Worm (Caenorhabditis elegans) whole organism, L4 larva: Measurements from ENCODE around the gene F19C7.4.
A peak's percentile ranks its signal among the peaks of the same experiment; 100 is the strongest.

Experiments used
- F10B5.3 ChIP-seq: sonication (generic microtip); optimal IDR thresholded peaks from 2 replicates; lab custom pipeline; 2016; ENCODE audit warnings: mild to moderate bottlenecking, missing genetic modification characterization, missing compliant biosample characterization
- ZK546.5 ChIP-seq, 2 experiments: sonication (generic microtip); optimal IDR thresholded peaks; 2 replicates each; lab custom pipeline; 2017; ENCODE audit warnings: missing biosample characterization in 2 of 2, missing genetic modification characterization in 2 of 2
- aha-1 ChIP-seq: fragments of 150-350 bp; peaks from one replicate; lab custom pipeline; 2014; ENCODE audit warnings: missing biosample characterization, missing genetic modification characterization
- ama-1 ChIP-seq: fragments of 150-350 bp; optimal IDR thresholded peaks from 2 replicates; lab custom pipeline; 2014; ENCODE audit warnings: inconsistent platforms, mixed read lengths
- arid-1 ChIP-seq: fragments of 200-800 bp; sonication (Bioruptor generic); conservative IDR thresholded peaks from 2 replicates; pipeline ENCODE4 v1.3.6; 2022; ENCODE audit warnings: missing genetic modification reagents, missing genetic modification characterization, missing compliant biosample characterization
- ceh-28 ChIP-seq: fragments of 150-350 bp; optimal IDR thresholded peaks from 2 replicates; lab custom pipeline; 2014; ENCODE audit warnings: missing biosample characterization, missing genetic modification reagents, missing genetic modification characterization
- ceh-82 ChIP-seq: sonication (generic microtip); optimal IDR thresholded peaks from 2 replicates; lab custom pipeline; 2017; ENCODE audit warnings: missing biosample characterization, missing genetic modification characterization
- ces-1 ChIP-seq: fragments of 150-350 bp; sonication (generic microtip); optimal IDR thresholded peaks from 4 replicates; lab custom pipeline; 2014; ENCODE audit warnings: missing biosample characterization, missing genetic modification reagents, missing genetic modification characterization
- ctbp-1 ChIP-seq: fragments of 200-800 bp; sonication (Bioruptor generic); IDR thresholded peaks from 2 replicates; pipeline ENCODE4 v1.3.6; 2022; ENCODE audit warnings: missing genetic modification reagents, missing genetic modification characterization, missing compliant biosample characterization
- daf-12 ChIP-seq: fragments of 150-350 bp; optimal IDR thresholded peaks from 2 replicates; lab custom pipeline; 2014; ENCODE audit warnings: missing biosample characterization, missing genetic modification reagents, missing genetic modification characterization
- dmd-6 ChIP-seq: fragments of 200-800 bp; sonication (Bioruptor generic); IDR thresholded peaks from 2 replicates; pipeline ENCODE4 v1.3.6; 2022; ENCODE audit warnings: missing genetic modification reagents, missing genetic modification characterization, missing compliant biosample characterization
- dmd-9 ChIP-seq: fragments of 200-800 bp; sonication (Bioruptor generic); IDR thresholded peaks from 2 replicates; pipeline ENCODE4 v1.3.6; 2022; ENCODE audit warnings: missing genetic modification reagents, missing genetic modification characterization, missing compliant biosample characterization
- dve-1 ChIP-seq: sonication (generic microtip); optimal IDR thresholded peaks from 2 replicates; lab custom pipeline; 2017; ENCODE audit warnings: antibody characterized with exemption, mild to moderate bottlenecking, missing genetic modification characterization, missing compliant biosample characterization; ENCODE audit not compliant: insufficient read depth
- egl-27 ChIP-seq: sonication (generic microtip); optimal IDR thresholded peaks from 3 replicates; lab custom pipeline; 2017; ENCODE audit warnings: missing biosample characterization, missing genetic modification reagents, missing genetic modification characterization
- fkh-10 ChIP-seq: fragments of 150-350 bp; optimal IDR thresholded peaks from 2 replicates; lab custom pipeline; 2014; ENCODE audit warnings: missing biosample characterization, missing genetic modification reagents, missing genetic modification characterization
- hlh-11 ChIP-seq: fragments of 200-800 bp; sonication (Bioruptor generic); optimal IDR thresholded peaks from 2 replicates; lab custom pipeline; 2018; ENCODE audit warnings: mild to moderate bottlenecking, missing genetic modification characterization, missing compliant biosample characterization
- lir-3 ChIP-seq: sonication (generic microtip); optimal IDR thresholded peaks from 2 replicates; lab custom pipeline; 2016; ENCODE audit warnings: mild to moderate bottlenecking, missing genetic modification characterization, missing compliant biosample characterization
- mdl-1 ChIP-seq, 2 experiments: fragments of 150-350 bp in 1 of 2; sonication (generic microtip) in 1 of 2; optimal IDR thresholded peaks; 2 replicates each; lab custom pipeline; 2014 to 2017; ENCODE audit warnings: missing biosample characterization in 2 of 2, missing genetic modification characterization in 2 of 2
- mes-2 ChIP-seq: sonication (generic microtip); optimal IDR thresholded peaks from 2 replicates; lab custom pipeline; 2016; ENCODE audit warnings: missing genotype, mild to moderate bottlenecking, missing genetic modification characterization, missing compliant biosample characterization; ENCODE audit not compliant: poor library complexity, severe bottlenecking
- nhr-11 ChIP-seq: fragments of 150-350 bp; optimal IDR thresholded peaks from 2 replicates; lab custom pipeline; 2014; ENCODE audit warnings: missing biosample characterization, missing genetic modification characterization
- nhr-28 ChIP-seq: fragments of 150-350 bp; optimal IDR thresholded peaks from 2 replicates; lab custom pipeline; 2014; ENCODE audit warnings: missing biosample characterization, missing genetic modification characterization
- nhr-41 ChIP-seq: fragments of 200-800 bp; sonication (Bioruptor generic); IDR thresholded peaks from 2 replicates; pipeline ENCODE4 v1.3.6; 2022; ENCODE audit warnings: missing genetic modification reagents, missing genetic modification characterization, missing compliant biosample characterization
- pqm-1 ChIP-seq: sonication (generic microtip); optimal IDR thresholded peaks from 2 replicates; lab custom pipeline; 2017; ENCODE audit warnings: missing biosample characterization, missing genetic modification characterization
- sdz-12 ChIP-seq: fragments of 200-800 bp; sonication (Bioruptor generic); optimal IDR thresholded peaks from 2 replicates; lab custom pipeline; 2018; ENCODE audit warnings: mild to moderate bottlenecking, missing genetic modification characterization, missing compliant biosample characterization
- skn-1 ChIP-seq: fragments of 150-350 bp; optimal IDR thresholded peaks from 2 replicates; lab custom pipeline; 2014; ENCODE audit warnings: missing biosample characterization, missing genetic modification characterization
- snpc-1.2 ChIP-seq: fragments of 200-800 bp; sonication (Bioruptor generic); IDR thresholded peaks from 2 replicates; pipeline ENCODE4 v1.3.6; 2022; ENCODE audit warnings: missing genetic modification reagents, missing genetic modification characterization, missing compliant biosample characterization
- spr-3 ChIP-seq: fragments of 200-800 bp; sonication (Bioruptor generic); optimal IDR thresholded peaks from 2 replicates; lab custom pipeline; 2018; ENCODE audit warnings: mild to moderate bottlenecking, missing genetic modification characterization, missing compliant biosample characterization
- unc-62 ChIP-seq, 3 experiments: fragments of 150-350 bp in 1 of 3; sonication (generic microtip); optimal IDR thresholded peaks in 2 of 3; peaks in 1 of 3; 1 replicate in 1 of 3; 2 replicates in 2 of 3; lab custom pipeline; 2014 to 2017; ENCODE audit warnings: missing biosample characterization in 3 of 3, missing genetic modification characterization in 3 of 3, missing genetic modification reagents in 3 of 3, missing genotype in 1 of 3
- zag-1 ChIP-seq: fragments of 150-350 bp; optimal IDR thresholded peaks from 2 replicates; lab custom pipeline; 2014; ENCODE audit warnings: missing biosample characterization, missing genetic modification characterization
- zfp-2 ChIP-seq: sonication (generic microtip); optimal IDR thresholded peaks from 2 replicates; lab custom pipeline; 2016; ENCODE audit warnings: mild to moderate bottlenecking, missing genetic modification characterization, missing compliant biosample characterization

F19C7.4 gene

ce11 chrIV:4562599-4563116, 40.0 kb upstream of the F19C7.4 start, which contains the start of gene igeg-1:
TSS of gene igeg-1 (plus strand) at chrIV:4562649.
- peak; percentile 96 for TF ChIP-seq aha-1 (tag; lab: Kevin White, UChicago)
- TF ChIP-seq zfp-2 (tag; lab: Kevin White, UChicago) = no peak
- TF ChIP-seq dve-1 = no peak
- no peak for TF ChIP-seq mdl-1 (tag; optimal IDR thresholded peaks at IDR 0.05; lab: Kevin White, UChicago)
- peak; percentile 70 for TF ChIP-seq pqm-1
- peak; percentile 33 for TF ChIP-seq nhr-28
- TF ChIP-seq ZK546.5 (tag; optimal IDR thresholded peaks at IDR 0.05; lab: Kevin White, UChicago) = no peak
- peak; percentile 23 for TF ChIP-seq ama-1
- TF ChIP-seq dmd-6 (GFP tag; lab: Robert Waterston, UW) = peak; percentile 48; the same call in 1 of the 2 replicates

- TF ChIP-seq spr-3 (GFP tag; lab: Kevin White, UChicago) = no peak
- peak; percentile 7 for TF ChIP-seq nhr-28
- peak in 1 of 2 experiments; percentile 90 for TF ChIP-seq unc-62 (GFP tag; optimal IDR thresholded peaks at IDR 0.05 in 1 of 2; lab: Kevin White, UChicago)
- no peak for TF ChIP-seq unc-62 (tag; optimal IDR thresholded peaks at IDR 0.05; lab: Kevin White, UChicago)
- TF ChIP-seq dmd-9 (GFP tag; lab: Robert Waterston, UW) = no peak
- no peak for TF ChIP-seq sdz-12 (GFP tag; lab: Kevin White, UChicago)
- TF ChIP-seq hlh-11 (tag; lab: Kevin White, UChicago) = no peak
- TF ChIP-seq dmd-6 (GFP tag; lab: Robert Waterston, UW) = no peak
- TF ChIP-seq, all 104 proteins: peak for 2
Measured at ce11 chrIV:4564541-4564940, 38.1 kb upstream of the F19C7.4 start.

ce11 chrIV:4565882-4566281, 36.8 kb upstream of the F19C7.4 start:
- TF ChIP-seq mes-2 (tag; lab: Kevin White, UChicago) (no peak), ces-1 (GFP tag; lab: Kevin White, UChicago) (no peak), dmd-6 (GFP tag; lab: Robert Waterston, UW) (no peak), snpc-1.2 (GFP tag; lab: Robert Waterston, UW) (no peak), ceh-28 (tag; lab: Kevin White, UChicago) (no peak), ama-1 (peak; percentile 86), skn-1 (tag; lab: Kevin White, UChicago) (no peak), nhr-41 (GFP tag; lab: Robert Waterston, UW) (no peak), ceh-82 (tag; lab: Kevin White, UChicago) (no peak), arid-1 (no peak), zag-1 (tag; lab: Kevin White, UChicago) (no peak), aha-1 (tag; lab: Kevin White, UChicago) (peak; percentile 84), daf-12 (tag; lab: Kevin White, UChicago) (no peak), nhr-11 (tag; lab: Kevin White, UChicago) (no peak), lir-3 (tag; lab: Kevin White, UChicago) (no peak)

ce11 chrIV:4567343-4567742, 35.3 kb upstream of the F19C7.4 start, which contains the start of gene F28E10.4:
TSS of gene F28E10.4 (minus strand) at chrIV:4567443.
- TF ChIP-seq egl-27 (tag; lab: Kevin White, UChicago) = no peak
- peak in 1 of 2 experiments; percentile 86 for TF ChIP-seq unc-62 (GFP tag; optimal IDR thresholded peaks at IDR 0.05 in 1 of 2; lab: Kevin White, UChicago)
- no peak for TF ChIP-seq unc-62 (tag; optimal IDR thresholded peaks at IDR 0.05; lab: Kevin White, UChicago)
- no peak for TF ChIP-seq skn-1 (tag; lab: Kevin White, UChicago)

- TF ChIP-seq unc-62 (GFP tag; optimal IDR thresholded peaks at IDR 0.05 in 1 of 2; lab: Kevin White, UChicago) = peak in 1 of 2 experiments; percentile 92
- no peak for TF ChIP-seq unc-62 (tag; optimal IDR thresholded peaks at IDR 0.05; lab: Kevin White, UChicago)
- no peak for TF ChIP-seq F10B5.3 (tag; lab: Kevin White, UChicago)
- TF ChIP-seq ces-1 (GFP tag; lab: Kevin White, UChicago) = peak; percentile 8
- peak; percentile 56; the same call in 1 of the 2 replicates for TF ChIP-seq ctbp-1 (GFP tag; lab: Robert Waterston, UW)
- TF ChIP-seq fkh-10 (GFP tag; lab: Kevin White, UChicago) = peak; percentile 82
Measured at ce11 chrIV:4568402-4568891, 34.2 kb upstream of the F19C7.4 start, which contains the start of gene F28E10.1. TSS of gene F28E10.1 (plus strand) at chrIV:4568841.
